Fruit fly (Drosophila melanogaster) whole organism, embryonic: Measurements from ENCODE around the gene arx.

Experiments
- CG14441 ChIP-seq: fragments of 200-800 bp; sonication (Bioruptor generic); IDR thresholded peaks from 2 replicates; pipeline ENCODE4 v1.3.6; 2022; ENCODE audit warnings: missing biosample characterization, missing genetic modification characterization
- CG17385 ChIP-seq: fragments of 200-800 bp; sonication (Bioruptor generic); optimal IDR thresholded peaks from 3 replicates; lab custom pipeline; 2018; ENCODE audit warnings: missing biosample characterization, mild to moderate bottlenecking, missing genetic modification characterization
- Doc3 ChIP-seq: fragments of 200-800 bp; sonication (Bioruptor generic); IDR thresholded peaks from 3 replicates; pipeline ENCODE4 v1.3.6; 2022; ENCODE audit warnings: missing biosample characterization, missing genetic modification characterization; ENCODE audit not compliant: partially characterized antibody

DNA sequence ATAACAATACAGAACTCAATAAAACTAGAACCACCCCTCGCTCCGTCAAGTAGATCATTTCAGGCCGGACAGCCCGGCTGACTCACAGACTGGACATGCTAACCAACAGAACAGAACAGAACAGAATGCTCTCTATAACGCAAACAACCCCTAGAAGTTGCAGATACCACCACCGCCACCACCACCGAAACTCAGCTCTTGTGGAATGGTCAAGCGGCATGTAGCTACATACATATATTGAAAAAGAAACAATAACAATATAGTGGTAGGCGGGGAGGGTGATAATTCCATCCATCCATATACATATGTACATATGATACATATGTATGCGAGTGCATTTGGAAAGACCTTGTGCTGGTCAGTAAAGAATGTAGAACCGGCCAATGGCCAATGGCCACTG lies 46.9 kb downstream of the arx start:
- TF ChIP-seq Doc3 (GFP tag; lab: Robert Waterston, UW), result no peak
- TF ChIP-seq CG17385, result no peak
- no peak for TF ChIP-seq CG14441
